Worm (Caenorhabditis elegans) whole organism, L4/young adult: ENCODE data around the gene W02B12.13.

Experiments
- W03F9.2 ChIP-seq: fragments of 150-350 bp; optimal IDR thresholded peaks from 2 replicates; lab custom pipeline; 2014; ENCODE audit warnings: missing biosample characterization, missing genetic modification characterization
- dao-5 ChIP-seq: sonication (generic microtip); optimal IDR thresholded peaks from 2 replicates; lab custom pipeline; 2016; ENCODE audit warnings: missing genotype, missing genetic modification characterization, moderate library complexity, missing compliant biosample characterization
- him-1 ChIP-seq: sonication (generic microtip); optimal IDR thresholded peaks from 2 replicates; lab custom pipeline; 2016; ENCODE audit warnings: missing genotype, missing genetic modification reagents, missing genetic modification characterization, missing compliant biosample characterization

Gene W02B12.13

DNA sequence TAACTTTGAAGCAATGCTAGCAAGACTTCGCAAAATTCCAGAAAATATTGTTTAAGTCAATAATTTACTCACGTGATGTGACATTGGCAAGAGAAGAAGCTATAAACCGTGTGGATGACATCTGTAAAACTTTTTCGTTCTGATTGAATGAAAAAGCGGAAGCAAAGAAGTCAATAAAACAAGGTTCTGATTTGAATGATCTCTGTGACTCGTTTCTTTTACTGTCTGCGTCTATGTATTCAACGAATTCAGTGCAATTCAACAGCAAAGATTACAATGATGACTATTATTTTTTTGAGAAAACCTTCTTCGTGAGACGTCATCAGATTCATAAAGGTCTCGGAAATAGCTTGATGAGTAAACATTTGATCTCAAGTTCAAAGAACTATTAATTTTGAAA is 47.8 kb downstream of the W02B12.13 start, which contains the start of gene hacl-1:
Gene hacl-1, minus strand, starts transcription at position 121 of the 400 bp plus-strand sequence.
- TF ChIP-seq W03F9.2 (tag; lab: Kevin White, UChicago) (no peak), dao-5 (no peak), him-1 (tag; lab: Kevin White, UChicago) (no peak)

DNA sequence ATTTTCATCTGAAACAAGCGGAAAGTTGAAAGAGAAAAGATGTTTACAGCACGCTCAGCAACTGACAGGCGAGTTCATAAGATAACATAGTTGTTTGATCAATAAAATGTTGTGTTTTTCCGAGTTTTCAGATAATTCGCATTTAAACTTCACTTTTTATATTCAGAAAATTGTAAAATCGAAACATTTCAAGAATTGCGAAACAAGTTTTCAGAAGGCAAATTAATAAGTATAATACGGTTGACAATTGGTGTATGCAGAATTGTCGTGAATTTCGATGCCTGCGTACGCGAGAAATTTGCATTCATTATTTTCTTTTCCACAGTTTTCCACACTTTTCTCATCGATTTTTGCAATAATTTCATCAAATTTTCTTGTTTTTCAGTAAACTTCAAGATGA is 50.2 kb downstream of the W02B12.13 start, which contains the start of the genes ooc-3 and B0334.4:
Gene ooc-3, minus strand, starts transcription at position 15 of the 400 bp plus-strand sequence.
Gene B0334.4, plus strand, starts transcription at position 386 of the 400 bp plus-strand sequence.
- TF ChIP-seq W03F9.2 (tag; lab: Kevin White, UChicago): no peak
- TF ChIP-seq dao-5: no peak
- TF ChIP-seq him-1 (tag; lab: Kevin White, UChicago): no peak

DNA sequence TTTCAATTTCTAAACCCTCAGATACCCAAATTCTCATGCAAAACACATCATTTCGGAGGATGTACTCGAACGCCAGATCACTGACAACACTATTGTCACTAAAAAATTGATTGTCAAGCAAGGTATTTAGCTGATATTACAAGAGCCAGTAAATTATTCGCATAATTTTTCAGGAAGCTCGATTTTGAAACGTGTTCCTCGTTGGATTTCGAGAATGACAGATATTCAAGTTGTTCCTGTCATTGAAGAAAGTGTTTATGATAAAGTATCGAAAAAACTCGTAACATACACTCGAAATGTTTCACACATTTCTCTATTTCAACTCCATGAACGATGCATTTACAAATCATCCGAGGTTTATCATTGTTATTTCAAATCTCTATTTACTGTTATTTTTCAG is 50.7 kb downstream of the W02B12.13 start:
- TF ChIP-seq W03F9.2 (tag; lab: Kevin White, UChicago) (no peak), dao-5 (no peak), him-1 (tag; lab: Kevin White, UChicago) (no peak)

DNA sequence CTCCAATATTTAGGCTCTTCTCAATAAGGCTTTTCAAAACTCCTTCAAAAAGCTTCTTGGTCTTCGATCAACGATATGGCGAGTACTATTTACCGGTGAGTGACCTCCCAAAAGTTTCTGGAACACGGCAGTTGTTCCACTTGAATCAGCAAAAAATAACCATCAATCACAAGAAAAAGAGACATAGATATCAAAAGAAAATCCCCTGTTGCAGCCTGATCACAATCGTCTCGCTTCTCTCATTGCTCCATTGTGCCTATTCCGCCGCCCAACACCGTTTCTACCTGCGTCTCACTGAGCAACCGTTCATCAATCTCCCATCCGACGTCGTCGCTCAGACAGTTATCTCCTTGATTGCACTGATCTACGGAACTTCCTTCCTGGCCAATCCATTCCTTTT is 51.7 kb downstream of the W02B12.13 start, which contains the start of gene emc-5:
Gene emc-5, plus strand, starts transcription at position 14 of the 400 bp plus-strand sequence.
- TF ChIP-seq W03F9.2 (tag; lab: Kevin White, UChicago): no peak
- no peak for TF ChIP-seq dao-5
- TF ChIP-seq him-1 (tag; lab: Kevin White, UChicago): no peak

DNA sequence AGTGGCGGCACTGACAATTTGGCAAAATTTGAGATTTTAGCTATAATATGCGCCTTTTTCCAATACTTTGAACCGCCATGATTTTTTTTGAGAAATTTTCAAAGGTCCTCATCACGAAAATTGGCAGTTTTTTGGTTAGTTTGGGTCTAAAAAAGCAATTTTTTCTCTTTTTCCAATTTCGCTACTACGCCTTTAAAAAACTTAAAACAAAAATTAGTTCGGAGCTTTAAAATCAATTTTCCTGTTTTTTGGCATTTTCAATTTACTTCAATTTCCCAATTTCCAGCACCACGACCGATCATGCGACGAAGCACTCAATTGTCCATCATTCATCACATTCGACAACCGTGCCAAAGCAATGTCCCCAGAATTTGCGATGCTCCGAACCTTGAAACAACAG is 52.3 kb downstream of the W02B12.13 start, which contains the start of gene B0334.5:
Gene B0334.5, plus strand, starts transcription at position 301 of the 400 bp plus-strand sequence.
- TF ChIP-seq him-1 (tag; lab: Kevin White, UChicago) (no peak), dao-5 (no peak), W03F9.2 (tag; lab: Kevin White, UChicago) (no peak)
